Worm (Caenorhabditis elegans) whole organism, L2 larva: ENCODE results near the gene ceh-10.

Experiments used
- C34F6.9 ChIP-seq: fragments of 150-350 bp; optimal IDR thresholded peaks from 2 replicates; lab custom pipeline; 2014; ENCODE audit warnings: missing biosample characterization, missing genetic modification characterization
- F13H6.1 ChIP-seq: sonication (generic microtip); optimal IDR thresholded peaks from 2 replicates; lab custom pipeline; 2016; ENCODE audit warnings: missing genetic modification characterization, missing compliant biosample characterization
- R02D3.7 ChIP-seq: fragments of 150-350 bp; optimal IDR thresholded peaks from 2 replicates; lab custom pipeline; 2014; ENCODE audit warnings: missing biosample characterization, missing genetic modification characterization
- Y55F3AM.14 ChIP-seq: fragments of 200-800 bp; sonication (Bioruptor generic); optimal IDR thresholded peaks from 2 replicates; lab custom pipeline; 2018; ENCODE audit warnings: mild to moderate bottlenecking, missing genetic modification characterization, missing compliant biosample characterization
- alr-1 ChIP-seq: fragments of 150-350 bp; optimal IDR thresholded peaks from 2 replicates; lab custom pipeline; 2014; ENCODE audit warnings: missing biosample characterization, missing genetic modification characterization
- aly-2 ChIP-seq: fragments of 150-350 bp; optimal IDR thresholded peaks from 2 replicates; lab custom pipeline; 2014; ENCODE audit warnings: missing biosample characterization, missing genetic modification characterization
- ama-1 ChIP-seq: fragments of 150-350 bp; optimal IDR thresholded peaks from 2 replicates; lab custom pipeline; 2018; ENCODE audit warnings: inconsistent platforms
- blmp-1 ChIP-seq: sonication (generic microtip); optimal IDR thresholded peaks from 2 replicates; lab custom pipeline; 2017; ENCODE audit warnings: missing genetic modification characterization, mild to moderate bottlenecking, missing compliant biosample characterization, antibody characterized with exemption, moderate library complexity; ENCODE audit not compliant: insufficient read depth
- ceh-16 ChIP-seq: fragments of 150-350 bp; optimal IDR thresholded peaks from 2 replicates; lab custom pipeline; 2014; ENCODE audit warnings: missing biosample characterization, missing genetic modification characterization
- ceh-82 ChIP-seq: fragments of 150-350 bp; optimal IDR thresholded peaks from 2 replicates; lab custom pipeline; 2014; ENCODE audit warnings: missing biosample characterization, missing genetic modification characterization
- crh-2 ChIP-seq: sonication (generic microtip); optimal IDR thresholded peaks from 2 replicates; lab custom pipeline; 2017; ENCODE audit warnings: missing biosample characterization, missing genetic modification characterization
- dmd-4 ChIP-seq: sonication (generic microtip); optimal IDR thresholded peaks from 2 replicates; lab custom pipeline; 2017; ENCODE audit warnings: missing biosample characterization, missing genetic modification characterization
- egl-27 ChIP-seq: sonication (generic microtip); optimal IDR thresholded peaks from 3 replicates; lab custom pipeline; 2017; ENCODE audit warnings: missing biosample characterization, missing genetic modification reagents, missing genetic modification characterization
- elt-1 ChIP-seq: fragments of 150-350 bp; optimal IDR thresholded peaks from 2 replicates; lab custom pipeline; 2014; ENCODE audit warnings: missing biosample characterization, missing genetic modification characterization
- fos-1 ChIP-seq: fragments of 150-350 bp; optimal IDR thresholded peaks from 2 replicates; lab custom pipeline; 2014; ENCODE audit warnings: missing biosample characterization, missing genetic modification characterization
- gmeb-1 ChIP-seq: fragments of 150-350 bp; optimal IDR thresholded peaks from 2 replicates; lab custom pipeline; 2014; ENCODE audit warnings: missing biosample characterization, missing genetic modification characterization
- lin-13 ChIP-seq: fragments of 150-350 bp; optimal IDR thresholded peaks from 2 replicates; lab custom pipeline; 2014; ENCODE audit warnings: missing biosample characterization, missing genetic modification reagents, missing genetic modification characterization
- lin-39 ChIP-seq: fragments of 150-350 bp; optimal IDR thresholded peaks from 2 replicates; lab custom pipeline; 2014; ENCODE audit warnings: missing biosample characterization, missing genetic modification reagents, missing genetic modification characterization
- lsy-2 ChIP-seq, 2 experiments: fragments of 150-350 bp in 1 of 2; sonication (generic microtip) in 1 of 2; optimal IDR thresholded peaks; 2 replicates each; lab custom pipeline; 2014 to 2017; ENCODE audit warnings: missing biosample characterization in 2 of 2, missing genetic modification characterization in 2 of 2
- mab-5 ChIP-seq: fragments of 150-350 bp; optimal IDR thresholded peaks from 2 replicates; lab custom pipeline; 2014; ENCODE audit warnings: missing biosample characterization, missing genetic modification characterization
- mbf-1 ChIP-seq: sonication (generic microtip); optimal IDR thresholded peaks from 2 replicates; lab custom pipeline; 2017; ENCODE audit warnings: missing biosample characterization, missing genetic modification characterization
- mdl-1 ChIP-seq, 2 experiments: fragments of 150-350 bp in 1 of 2; sonication (generic microtip) in 1 of 2; optimal IDR thresholded peaks; 2 replicates each; lab custom pipeline; 2017; ENCODE audit warnings: missing biosample characterization in 2 of 2, missing genetic modification characterization in 2 of 2
- nhr-10 ChIP-seq: sonication (generic microtip); optimal IDR thresholded peaks from 2 replicates; lab custom pipeline; 2017; ENCODE audit warnings: missing biosample characterization, missing genetic modification characterization
- nhr-11 ChIP-seq: fragments of 150-350 bp; optimal IDR thresholded peaks from 2 replicates; lab custom pipeline; 2014; ENCODE audit warnings: missing biosample characterization, missing genetic modification characterization
- nhr-12 ChIP-seq: fragments of 150-350 bp; optimal IDR thresholded peaks from 2 replicates; lab custom pipeline; 2014; ENCODE audit warnings: missing biosample characterization, missing genetic modification characterization
- nhr-23 ChIP-seq: fragments of 150-350 bp; optimal IDR thresholded peaks from 2 replicates; lab custom pipeline; 2014; ENCODE audit warnings: missing biosample characterization, missing genetic modification reagents, missing genetic modification characterization
- nhr-237 ChIP-seq: fragments of 150-350 bp; optimal IDR thresholded peaks from 2 replicates; lab custom pipeline; 2014; ENCODE audit warnings: missing biosample characterization, missing genetic modification characterization
- nhr-25 ChIP-seq: fragments of 150-350 bp; sonication (generic microtip); optimal IDR thresholded peaks from 3 replicates; lab custom pipeline; 2014; ENCODE audit warnings: missing biosample characterization, missing genetic modification characterization
- peb-1 ChIP-seq: fragments of 150-350 bp; optimal IDR thresholded peaks from 2 replicates; lab custom pipeline; 2014; ENCODE audit warnings: missing biosample characterization, missing genetic modification characterization
- sem-4 ChIP-seq: fragments of 150-350 bp; optimal IDR thresholded peaks from 2 replicates; lab custom pipeline; 2014; ENCODE audit warnings: missing biosample characterization, missing genetic modification reagents, missing genetic modification characterization
- skn-1 ChIP-seq: sonication (generic microtip); optimal IDR thresholded peaks from 2 replicates; lab custom pipeline; 2017; ENCODE audit warnings: missing biosample characterization, missing genetic modification characterization
- snpc-4 ChIP-seq: fragments of 150-350 bp; optimal IDR thresholded peaks from 2 replicates; lab custom pipeline; 2014; ENCODE audit warnings: missing biosample characterization, missing genetic modification characterization
- unc-55 ChIP-seq: fragments of 150-350 bp; sonication (generic microtip); optimal IDR thresholded peaks from 3 replicates; lab custom pipeline; 2014; ENCODE audit warnings: missing biosample characterization, missing genetic modification reagents, missing genetic modification characterization
- zag-1 ChIP-seq: fragments of 150-350 bp; optimal IDR thresholded peaks from 2 replicates; lab custom pipeline; 2014; ENCODE audit warnings: missing biosample characterization, missing genetic modification characterization
- ztf-1 ChIP-seq: fragments of 200-800 bp; sonication (Bioruptor generic); conservative IDR thresholded peaks from 2 replicates; pipeline ENCODE4 v1.3.6; 2022; ENCODE audit warnings: missing genetic modification characterization, missing compliant biosample characterization
- ztf-11 ChIP-seq: sonication (generic microtip); optimal IDR thresholded peaks from 2 replicates; lab custom pipeline; 2017; ENCODE audit warnings: missing biosample characterization, missing genetic modification characterization

The ceh-10 gene

ce11 chrIII:5790550-5790949 is 8.3 kb upstream of the ceh-10 start, which contains the start of gene rev-3:
Gene rev-3, minus strand, starts transcription at chrIII:5790650.
- TF ChIP-seq peb-1 = no peak
- no peak for TF ChIP-seq ztf-11 (tag; lab: Kevin White, UChicago)
- TF ChIP-seq nhr-12 (tag; lab: Kevin White, UChicago) = no peak
- TF ChIP-seq elt-1 (tag; lab: Kevin White, UChicago) = no peak
- TF ChIP-seq lsy-2 (tag; optimal IDR thresholded peaks at IDR 0.05; lab: Kevin White, UChicago) = no peak
- TF ChIP-seq fos-1 (tag; lab: Kevin White, UChicago) = no peak

DNA sequence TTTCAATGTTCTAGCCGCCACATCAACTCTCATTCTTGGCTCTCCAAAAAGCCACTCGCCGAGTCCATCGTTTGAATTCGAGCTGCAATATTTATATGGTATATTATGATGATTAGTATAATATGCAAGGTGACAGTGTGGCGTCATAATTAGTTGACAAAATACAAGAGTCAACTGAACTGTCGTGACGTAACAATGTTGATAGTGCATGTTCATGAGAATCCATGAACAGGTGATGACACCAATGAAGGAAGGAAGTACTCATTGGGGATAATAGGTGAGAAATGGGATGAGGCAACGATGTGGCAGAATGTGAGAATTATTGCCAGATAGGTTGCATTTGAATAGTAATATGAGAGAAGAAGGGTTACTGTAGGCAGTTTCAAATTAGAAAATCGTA is 3.9 kb upstream of the ceh-10 start:
- TF ChIP-seq elt-1 (tag; lab: Kevin White, UChicago) = no peak
- no peak for TF ChIP-seq C34F6.9 (tag; lab: Kevin White, UChicago)
- TF ChIP-seq gmeb-1 (tag; lab: Kevin White, UChicago) = no peak
- no peak for TF ChIP-seq unc-55 (GFP tag; lab: Kevin White, UChicago)
- TF ChIP-seq mbf-1 (tag; lab: Kevin White, UChicago) = no peak
- TF ChIP-seq skn-1 (tag; lab: Kevin White, UChicago) = no peak
- no peak for TF ChIP-seq lin-39
- no peak for TF ChIP-seq dmd-4 (tag; lab: Kevin White, UChicago)
- no peak for TF ChIP-seq nhr-12 (tag; lab: Kevin White, UChicago)
- TF ChIP-seq ztf-1 (GFP tag; lab: Robert Waterston, UW) = no peak
- no peak for TF ChIP-seq peb-1
- TF ChIP-seq R02D3.7 (tag; lab: Kevin White, UChicago) = no peak
- TF ChIP-seq crh-2 = no peak

DNA sequence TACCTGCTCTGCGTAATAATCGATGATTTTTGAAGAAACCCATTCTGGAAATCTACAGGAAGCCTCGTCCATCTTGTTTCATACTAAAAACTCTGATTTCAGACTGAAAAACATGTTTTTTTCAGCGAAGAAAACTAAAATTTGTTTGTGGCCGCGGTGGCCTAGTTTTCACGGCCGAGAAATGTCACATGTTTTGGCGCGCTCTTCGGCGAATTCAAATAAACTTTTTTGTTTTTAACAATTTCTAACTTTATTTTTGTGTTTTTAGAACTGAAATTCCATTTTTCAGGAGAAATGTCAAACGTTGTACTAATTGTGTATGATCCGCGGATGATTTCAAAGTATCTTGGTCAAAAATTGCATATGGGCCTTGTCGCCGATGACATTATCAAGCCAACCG is 4.1 kb downstream of the ceh-10 start, which contains the start of the genes polq-1 and him-10:
Gene polq-1 (minus strand): TSS at position 190 of the 400 bp plus-strand sequence.
Gene him-10 (plus strand): TSS at position 290 of the 400 bp plus-strand sequence.
- TF ChIP-seq C34F6.9 (tag; lab: Kevin White, UChicago) = peak; percentile 44
- no peak for TF ChIP-seq ceh-16
- peak; percentile 47 for TF ChIP-seq gmeb-1 (tag; lab: Kevin White, UChicago)
- no peak for TF ChIP-seq blmp-1 (tag; lab: Kevin White, UChicago)
- TF ChIP-seq skn-1 (tag; lab: Kevin White, UChicago) = no peak
- no peak for TF ChIP-seq mbf-1 (tag; lab: Kevin White, UChicago)
- TF ChIP-seq nhr-237 (tag; lab: Kevin White, UChicago) = no peak

ce11 chrIII:5805273-5805672 is 6.4 kb downstream of the ceh-10 start, which contains the start of gene R12B2.3:
Gene R12B2.3, plus strand, starts transcription at chrIII:5805573.
- TF ChIP-seq zag-1 (tag; lab: Kevin White, UChicago) (no peak), egl-27 (tag; lab: Kevin White, UChicago) (no peak), sem-4 (tag; lab: Kevin White, UChicago) (no peak), nhr-11 (no peak), ceh-16 (no peak), ceh-82 (tag; lab: Kevin White, UChicago) (no peak), elt-1 (tag; lab: Kevin White, UChicago) (no peak), snpc-4 (tag; lab: Kevin White, UChicago) (no peak), fos-1 (tag; lab: Kevin White, UChicago) (no peak), nhr-23 (tag; lab: Kevin White, UChicago) (no peak), dmd-4 (tag; lab: Kevin White, UChicago) (no peak)
- TF ChIP-seq, all 48 proteins: peak for 0

ce11 chrIII:5806720-5807119 is 7.9 kb downstream of the ceh-10 start, which contains the start of gene R12B2.2:
Gene R12B2.2, plus strand, starts transcription at chrIII:5807020.
- TF ChIP-seq ama-1 (lab: Kevin White, UChicago) (no peak), R02D3.7 (tag; lab: Kevin White, UChicago) (no peak), alr-1 (tag; lab: Kevin White, UChicago) (no peak), mab-5 (tag; lab: Kevin White, UChicago) (no peak), nhr-25 (tag; lab: Kevin White, UChicago) (no peak), sem-4 (tag; lab: Kevin White, UChicago) (no peak), lin-13 (no peak), ztf-1 (GFP tag; lab: Robert Waterston, UW) (no peak), nhr-10 (no peak), C34F6.9 (tag; lab: Kevin White, UChicago) (no peak), lin-39 (no peak)

DNA sequence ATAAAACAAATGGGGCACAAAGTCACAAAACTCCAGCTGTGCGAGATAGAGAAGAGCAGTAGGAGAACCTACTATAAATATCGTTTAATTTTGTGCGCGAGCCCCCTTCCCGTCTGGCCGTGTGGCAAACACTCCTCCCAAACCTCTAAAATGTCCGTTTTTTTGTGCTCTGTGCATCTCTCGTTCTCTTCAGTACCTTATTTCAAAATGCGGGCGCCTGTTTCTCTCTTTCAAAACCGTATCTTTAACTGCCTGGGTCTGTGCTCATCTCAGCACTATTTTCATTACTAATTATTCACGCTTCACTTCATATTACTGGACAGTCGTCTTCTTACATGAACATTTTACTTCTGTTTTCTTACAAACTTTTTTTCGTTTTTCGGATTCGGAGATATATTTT is 11.2 kb downstream of the ceh-10 start:
- no peak for TF ChIP-seq gmeb-1 (tag; lab: Kevin White, UChicago)
- TF ChIP-seq Y55F3AM.14 (GFP tag; lab: Kevin White, UChicago) = no peak
- TF ChIP-seq F13H6.1 (tag; lab: Kevin White, UChicago) = no peak
- no peak for TF ChIP-seq aly-2 (tag; lab: Kevin White, UChicago)
- no peak for TF ChIP-seq mdl-1 (tag; optimal IDR thresholded peaks at IDR 0.05; lab: Kevin White, UChicago)
- TF ChIP-seq fos-1 (tag; lab: Kevin White, UChicago) = peak; percentile 35
